Worm (Caenorhabditis elegans): ENCODE measurements around the gene gbb-1.

gbb-1 gene

ce11 chrX:2996976-2997399, 39.3 kb downstream of the gbb-1 start (continued):
- no peak for TF ChIP-seq nhr-120 (GFP tag; IDR thresholded peaks at IDR 0.05)
- TF ChIP-seq hmg-20 (GFP tag; IDR thresholded peaks at IDR 0.05): peak; percentile 97
- peak; percentile 85 for TF ChIP-seq mcd-1 (GFP tag; IDR thresholded peaks at IDR 0.05)
- TF ChIP-seq ztf-22 (GFP tag; optimal IDR thresholded peaks at IDR 0.05): peak; percentile 75
- peak; percentile 82; the same call in 1 of the 2 replicates for TF ChIP-seq C17E4.6 (GFP tag; IDR thresholded peaks at IDR 0.05)
- TF ChIP-seq dpff-1 (tag; optimal IDR thresholded peaks at IDR 0.05): peak; percentile 89
- TF ChIP-seq F23B12.7 (tag; optimal IDR thresholded peaks at IDR 0.05; ENCODE audit: insufficient read depth): peak; percentile 96
- TF ChIP-seq unc-130 (GFP tag; optimal IDR thresholded peaks at IDR 0.05): peak; percentile 33
- TF ChIP-seq bed-2 (GFP tag; IDR thresholded peaks at IDR 0.05): 0 out of 2 replicates have a peak, but pooled peaks have one; percentile 41
- TF ChIP-seq rec-8 (tag; optimal IDR thresholded peaks at IDR 0.05): no peak
- peak; percentile 93 for TF ChIP-seq egl-44 (GFP tag; IDR thresholded peaks at IDR 0.05)
- TF ChIP-seq dpl-1 (GFP tag; optimal IDR thresholded peaks at IDR 0.05): no peak
- TF ChIP-seq nhr-90 (tag; optimal IDR thresholded peaks at IDR 0.05): peak; percentile 84
- peak; percentile 97 for TF ChIP-seq rcor-1 (GFP tag; IDR thresholded peaks at IDR 0.05)
- TF ChIP-seq tbp1 (GFP tag; optimal IDR thresholded peaks at IDR 0.05): peak; percentile 78
- TF ChIP-seq F39B2.1 (GFP tag; IDR thresholded peaks at IDR 0.05): no peak
- TF ChIP-seq hlh-12 (tag; optimal IDR thresholded peaks at IDR 0.05): no peak
- TF ChIP-seq mxl-1 (tag; optimal IDR thresholded peaks at IDR 0.05): no peak
- no peak for TF ChIP-seq hsf-1 (GFP tag; IDR thresholded peaks at IDR 0.05)
- peak; percentile 96 for TF ChIP-seq C06A6.2 (GFP tag; conservative IDR thresholded peaks at IDR 0.05)
- TF ChIP-seq F57C9.4 (tag; optimal IDR thresholded peaks at IDR 0.05): peak; percentile 39
- TF ChIP-seq pbrm-1 (GFP tag; IDR thresholded peaks at IDR 0.05): peak; percentile 89
- TF ChIP-seq Y53G8AR.9 (GFP tag; conservative IDR thresholded peaks at IDR 0.05): peak; percentile 97
- TF ChIP-seq chd-7 (tag; optimal IDR thresholded peaks at IDR 0.05): peak; percentile 95
- no peak for TF ChIP-seq nfya-2 (GFP tag; IDR thresholded peaks at IDR 0.05)
- TF ChIP-seq B0336.3 (GFP tag; IDR thresholded peaks at IDR 0.05): peak; percentile 99
- peak; percentile 96 for TF ChIP-seq madf-10 (tag; optimal IDR thresholded peaks at IDR 0.05)
- TF ChIP-seq Y53F4B.3 (GFP tag; IDR thresholded peaks at IDR 0.05): no peak
- peak; percentile 39 for TF ChIP-seq hrde-1 (tag; optimal IDR thresholded peaks at IDR 0.05; ENCODE audit: borderline replicate concordance)
- peak; percentile 92 for TF ChIP-seq ekl-4 (GFP tag; IDR thresholded peaks at IDR 0.05)
- peak; percentile 59 for TF ChIP-seq snpc-4 (GFP tag; optimal IDR thresholded peaks at IDR 0.05)
- TF ChIP-seq snpc-4 (tag; optimal IDR thresholded peaks at IDR 0.05): peak in 3 of 4 experiments; percentile 75 to 88 (median 82)
- TF ChIP-seq tlf-1 (GFP tag; optimal IDR thresholded peaks at IDR 0.05): peak; percentile 99
- peak; percentile 97 for TF ChIP-seq gei-17 (GFP tag; optimal IDR thresholded peaks at IDR 0.05)
- TF ChIP-seq nfya-1 (tag; optimal IDR thresholded peaks at IDR 0.05; ENCODE audit: borderline replicate concordance, insufficient read depth): no peak
- peak; percentile 90; the same call in 1 of the 2 replicates for TF ChIP-seq F37B4.10 (GFP tag; IDR thresholded peaks at IDR 0.05)
- TF ChIP-seq akir-1 (GFP tag; optimal IDR thresholded peaks at IDR 0.05): peak; percentile 68
- peak; percentile 75 for TF ChIP-seq nhr-179 (tag; optimal IDR thresholded peaks at IDR 0.05)
- peak; percentile 71 to 92 for TF ChIP-seq let-607 (tag; optimal IDR thresholded peaks at IDR 0.05)
- TF ChIP-seq ets-4 (GFP tag; optimal IDR thresholded peaks at IDR 0.05): peak; percentile 81
- 0 out of 2 replicates have a peak, but pooled peaks have one; percentile 55 for TF ChIP-seq Y95B8A.8 (GFP tag; IDR thresholded peaks at IDR 0.05)
- TF ChIP-seq aptf-2 (GFP tag; conservative IDR thresholded peaks at IDR 0.05): no peak
- TF ChIP-seq atf-7 (tag; optimal IDR thresholded peaks at IDR 0.05): peak; percentile 97
- TF ChIP-seq him-1 (tag; optimal IDR thresholded peaks at IDR 0.05): peak; percentile 10
- TF ChIP-seq fkh-3 (tag; optimal IDR thresholded peaks at IDR 0.05): no peak
- peak; percentile 58; the same call in 1 of the 2 replicates for TF ChIP-seq ceh-40 (GFP tag; IDR thresholded peaks at IDR 0.05)
- no peak for TF ChIP-seq tbx-9 (tag; optimal IDR thresholded peaks at IDR 0.05; ENCODE audit: borderline replicate concordance)
